Worm (Caenorhabditis elegans): ENCODE measurements around the gene clec-42.

The clec-42 gene

ce11 chrV:18235808-18236207 lies 44.6 kb downstream of the clec-42 start:
- TF ChIP-seq unc-62 (GFP tag; optimal IDR thresholded peaks at IDR 0.05 in 1 of 2) (no peak), unc-62 (tag; optimal IDR thresholded peaks at IDR 0.05) (no peak), arid-1 (GFP tag; conservative IDR thresholded peaks at IDR 0.05) (no peak), nhr-76 (tag; optimal IDR thresholded peaks at IDR 0.05) (no peak), aha-1 (tag) (peak; percentile 95)

DNA sequence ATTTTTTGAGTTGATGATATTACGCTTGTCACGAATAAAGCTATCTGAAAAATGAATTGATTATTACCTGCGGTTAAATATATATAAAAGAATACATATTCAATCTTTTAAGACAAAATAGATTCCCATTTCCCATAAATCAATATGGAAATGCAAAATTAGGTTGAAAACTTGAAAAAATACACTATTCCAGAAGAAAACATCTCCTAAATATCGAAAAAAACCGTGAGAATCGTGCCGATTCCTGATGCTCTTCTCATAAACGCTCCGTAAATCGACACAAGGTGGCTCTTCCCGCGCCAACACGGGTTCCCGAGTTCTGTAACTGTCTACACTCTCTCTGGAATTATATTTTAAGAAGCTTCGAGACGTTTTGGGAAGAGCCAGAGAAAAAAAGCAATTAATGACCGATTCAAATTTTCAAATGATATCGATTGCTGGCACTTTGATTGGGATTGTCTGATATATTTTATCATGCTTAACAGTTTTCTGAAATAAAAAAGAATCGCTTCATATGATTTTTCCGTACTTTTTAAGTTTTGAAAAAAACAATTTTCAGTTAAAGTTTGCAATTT lies 45.6 kb downstream of the clec-42 start, which contains the start of gene R10E8.3:
Gene R10E8.3, minus strand, starts transcription at position 51 of the 575 bp plus-strand sequence.
- TF ChIP-seq dpl-1 (GFP tag; optimal IDR thresholded peaks at IDR 0.05) (no peak), nhr-77 (tag; optimal IDR thresholded peaks at IDR 0.05) (peak; percentile 28), dve-1 (tag; optimal IDR thresholded peaks at IDR 0.05; ENCODE audit: insufficient read depth) (peak; percentile 52), hlh-30 (tag; optimal IDR thresholded peaks at IDR 0.05; ENCODE audit: insufficient read depth) (peak; percentile 30), daf-16 (GFP tag; optimal IDR thresholded peaks at IDR 0.05) (no peak), daf-16 (tag; optimal IDR thresholded peaks at IDR 0.05) (peak; percentile 45)

DNA sequence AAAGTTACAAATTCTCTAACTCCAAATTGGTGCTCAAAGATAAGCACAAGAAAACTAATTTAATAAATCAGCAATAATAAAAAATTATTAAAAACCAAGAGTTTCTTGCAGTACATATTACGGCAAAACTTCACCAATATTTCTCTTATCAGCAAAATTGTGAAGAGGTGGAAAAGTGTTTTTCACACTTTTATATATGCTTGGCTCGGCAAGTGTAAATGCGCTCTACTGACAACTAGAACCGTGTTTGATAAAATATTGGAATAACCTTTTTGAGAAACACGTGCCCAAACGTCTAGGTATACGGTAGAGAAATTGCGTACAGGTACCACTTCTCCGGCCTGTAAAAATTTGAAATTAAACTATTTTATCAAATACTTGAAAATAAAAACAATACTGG lies 50.1 kb downstream of the clec-42 start, which contains the start of gene R10E8.8:
Gene R10E8.8, minus strand, starts transcription at position 343 of the 400 bp plus-strand sequence.
- TF ChIP-seq mep-1 (tag; optimal IDR thresholded peaks at IDR 0.05) (peak; percentile 6), pqm-1 (tag; optimal IDR thresholded peaks at IDR 0.05) (peak; percentile 77), nhr-76 (tag; optimal IDR thresholded peaks at IDR 0.05) (no peak), dmd-6 (GFP tag; IDR thresholded peaks at IDR 0.05) (0 out of 2 replicates have a peak, but pooled peaks have one; percentile 25), nhr-11 (tag; optimal IDR thresholded peaks at IDR 0.05) (no peak), daf-16 (GFP tag; optimal IDR thresholded peaks at IDR 0.05) (no peak), daf-16 (tag; optimal IDR thresholded peaks at IDR 0.05) (peak; percentile 81), lsy-2 (tag; optimal IDR thresholded peaks at IDR 0.05) (peak in 1 of 2 experiments; percentile 41), ceh-28 (tag; optimal IDR thresholded peaks at IDR 0.05) (no peak), T20F7.1 (GFP tag; optimal IDR thresholded peaks at IDR 0.05) (no peak), nhr-77 (tag; optimal IDR thresholded peaks at IDR 0.05) (peak; percentile 15), dmd-8 (GFP tag; IDR thresholded peaks at IDR 0.05) (no peak), ceh-62 (tag; optimal IDR thresholded peaks at IDR 0.05) (no peak), dve-1 (tag; optimal IDR thresholded peaks at IDR 0.05; ENCODE audit: insufficient read depth) (peak; percentile 75), T26A8.4 (GFP tag; IDR thresholded peaks at IDR 0.05) (no peak), zip-2 (tag; optimal IDR thresholded peaks at IDR 0.05) (no peak), fkh-10 (GFP tag; optimal IDR thresholded peaks at IDR 0.05) (no peak), lin-38 (GFP tag; IDR thresholded peaks at IDR 0.05) (peak; percentile 67), mdl-1 (tag; optimal IDR thresholded peaks at IDR 0.05) (no peak), nhr-28 (tag; optimal IDR thresholded peaks at IDR 0.05) (peak; percentile 68), F44E2.7 (GFP tag; IDR thresholded peaks at IDR 0.05) (no peak), Y48G9A.11 (GFP tag; IDR thresholded peaks at IDR 0.05) (no peak), ces-1 (GFP tag; optimal IDR thresholded peaks at IDR 0.05) (no peak), set-16 (GFP tag; IDR thresholded peaks at IDR 0.05) (no peak), hlh-11 (tag; optimal IDR thresholded peaks at IDR 0.05) (peak; percentile 35), D1046.2 (GFP tag; IDR thresholded peaks at IDR 0.05) (no peak), mxl-3 (GFP tag; optimal IDR thresholded peaks at IDR 0.05) (peak; percentile 9)

- TF ChIP-seq pqm-1 (tag; optimal IDR thresholded peaks at IDR 0.05) (no peak), unc-62 (GFP tag; optimal IDR thresholded peaks at IDR 0.05 in 1 of 2) (peak in 1 of 2 experiments; percentile 93), unc-62 (tag; optimal IDR thresholded peaks at IDR 0.05) (no peak)
Observed at ce11 chrV:18243227-18243626, 52.0 kb downstream of the clec-42 start.

Data from whole organism, L4 larva.